Worm (Caenorhabditis elegans) whole organism, early embryonic: ENCODE data around the gene lec-7.

ENCODE experiments used
- B0310.2 ChIP-seq: sonication (generic microtip); optimal IDR thresholded peaks from 2 replicates; lab custom pipeline; 2016; ENCODE audit warnings: mild to moderate bottlenecking, missing genetic modification characterization, missing compliant biosample characterization
- F13C5.2 ChIP-seq: sonication (generic microtip); optimal IDR thresholded peaks from 2 replicates; lab custom pipeline; 2017; ENCODE audit warnings: mild to moderate bottlenecking, missing genetic modification characterization, inconsistent platforms, missing compliant biosample characterization
- aly-1 ChIP-seq: sonication (generic microtip); optimal IDR thresholded peaks from 2 replicates; lab custom pipeline; 2016; ENCODE audit warnings: missing genetic modification characterization, missing compliant biosample characterization
- ama-1 ChIP-seq: fragments of 150-350 bp; optimal IDR thresholded peaks from 2 replicates; lab custom pipeline; 2014
- ceh-13 ChIP-seq: fragments of 200-800 bp; sonication (Bioruptor generic); optimal IDR thresholded peaks from 2 replicates; lab custom pipeline; 2018; ENCODE audit warnings: mild to moderate bottlenecking, missing genetic modification characterization, missing compliant biosample characterization
- ceh-36 ChIP-seq: sonication (generic microtip); optimal IDR thresholded peaks from 2 replicates; lab custom pipeline; 2016; ENCODE audit warnings: missing genetic modification characterization, inconsistent platforms, missing compliant biosample characterization
- ets-7 ChIP-seq: sonication (generic microtip); optimal IDR thresholded peaks from 2 replicates; lab custom pipeline; 2016; ENCODE audit warnings: missing genotype, missing genetic modification characterization, missing compliant biosample characterization
- flt-1 ChIP-seq: fragments of 200-800 bp; sonication (Bioruptor generic); IDR thresholded peaks from 2 replicates; pipeline ENCODE4 v1.3.6; 2022; ENCODE audit warnings: missing genetic modification characterization, missing compliant biosample characterization
- hmbx-1 ChIP-seq: sonication (generic microtip); optimal IDR thresholded peaks from 2 replicates; lab custom pipeline; 2016; ENCODE audit warnings: mild to moderate bottlenecking, missing genetic modification characterization, missing compliant biosample characterization
- hmg-4 ChIP-seq: fragments of 200-800 bp; sonication (Bioruptor generic); optimal IDR thresholded peaks from 2 replicates; lab custom pipeline; 2018; ENCODE audit warnings: mild to moderate bottlenecking, missing genetic modification characterization, missing compliant biosample characterization
- hnd-1 ChIP-seq: sonication (generic microtip); optimal IDR thresholded peaks from 2 replicates; lab custom pipeline; 2016; ENCODE audit warnings: missing genetic modification characterization, missing compliant biosample characterization
- pes-1 ChIP-seq: fragments of 200-800 bp; sonication (Bioruptor generic); IDR thresholded peaks from 2 replicates; pipeline ENCODE4 v1.3.6; 2022; ENCODE audit warnings: missing genetic modification reagents, missing genetic modification characterization, missing compliant biosample characterization
- scrt-1 ChIP-seq: fragments of 200-800 bp; sonication (Bioruptor generic); IDR thresholded peaks from 2 replicates; pipeline ENCODE4 v1.3.6; 2022; ENCODE audit warnings: missing genetic modification characterization, missing compliant biosample characterization
- sea-1 ChIP-seq: fragments of 200-800 bp; sonication (Bioruptor generic); conservative IDR thresholded peaks from 2 replicates; pipeline ENCODE4 v1.3.6; 2022; ENCODE audit warnings: missing genetic modification characterization, missing compliant biosample characterization
- tbx-11 ChIP-seq: fragments of 200-800 bp; sonication (Bioruptor generic); IDR thresholded peaks from 2 replicates; pipeline ENCODE4 v1.3.6; 2022; ENCODE audit warnings: missing genetic modification characterization, missing compliant biosample characterization
- tbx-37 ChIP-seq: fragments of 200-800 bp; sonication (Bioruptor generic); conservative IDR thresholded peaks from 2 replicates; pipeline ENCODE4 v1.3.6; 2022; ENCODE audit warnings: missing genetic modification reagents, missing genetic modification characterization, missing compliant biosample characterization
- tra-4 ChIP-seq: sonication (generic microtip); optimal IDR thresholded peaks from 2 replicates; lab custom pipeline; 2017; ENCODE audit warnings: missing genetic modification characterization, missing compliant biosample characterization

lec-7 gene

DNA sequence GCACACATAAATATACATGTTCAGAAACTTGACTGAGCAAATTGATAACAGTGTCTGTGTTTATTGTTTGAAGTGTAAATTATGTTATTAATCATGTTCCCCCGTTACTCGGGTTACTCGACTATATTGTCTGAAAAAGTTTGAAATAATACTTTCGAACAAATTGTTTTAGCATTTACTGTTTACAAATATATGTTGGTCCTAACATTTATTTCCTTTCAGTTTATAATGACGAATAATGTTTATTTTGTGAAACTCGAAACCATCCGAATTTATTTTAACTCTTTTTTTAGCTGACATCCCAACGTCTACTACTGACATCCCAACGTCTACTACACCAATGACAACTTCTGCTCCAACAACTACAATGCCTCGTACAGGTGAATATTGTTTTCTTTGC lies 17.0 kb downstream of the lec-7 start, which contains the start of gene R07B1.7:
R07B1.7 (plus strand) TSS at position 301 of the 400 bp plus-strand sequence.
- TF ChIP-seq aly-1 (tag; lab: Kevin White, UChicago) (no peak), flt-1 (GFP tag; lab: Robert Waterston, UW) (no peak), hmg-4 (GFP tag; lab: Kevin White, UChicago) (no peak), ceh-13 (GFP tag; lab: Kevin White, UChicago) (no peak), pes-1 (GFP tag; lab: Robert Waterston, UW) (no peak), ets-7 (tag; lab: Kevin White, UChicago) (no peak), F13C5.2 (tag; lab: Kevin White, UChicago) (no peak), tbx-37 (GFP tag; lab: Robert Waterston, UW) (no peak), ceh-36 (tag; lab: Kevin White, UChicago) (no peak), tra-4 (tag; lab: Kevin White, UChicago) (no peak), sea-1 (no peak), scrt-1 (no peak), hmbx-1 (no peak), hnd-1 (tag; lab: Kevin White, UChicago) (no peak), ama-1 (lab: Kevin White, UChicago) (no peak), B0310.2 (tag; lab: Kevin White, UChicago) (no peak)

DNA sequence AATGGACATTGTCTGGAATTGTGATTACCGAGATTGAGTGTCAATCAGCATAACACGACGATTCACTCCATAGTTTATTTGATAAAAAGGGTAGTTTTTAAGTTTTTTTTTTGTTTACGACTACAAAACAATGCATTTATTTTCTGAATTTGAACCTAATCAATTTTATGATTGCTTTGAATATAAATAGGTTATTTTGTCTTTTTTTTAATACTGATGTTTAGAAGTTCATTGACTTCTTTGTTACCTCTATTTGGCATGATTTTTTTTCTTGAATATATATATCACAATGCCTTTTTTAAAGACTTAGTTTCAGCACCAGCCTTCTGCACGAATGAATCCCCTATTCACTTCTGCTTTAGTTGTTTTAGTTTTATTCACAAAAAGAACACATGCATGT lies 17.7 kb downstream of the lec-7 start, which contains the start of gene R07B1.13:
R07B1.13 (plus strand) TSS at position 301 of the 400 bp plus-strand sequence.
- TF ChIP-seq tbx-11 (GFP tag; lab: Robert Waterston, UW): no peak
- no peak for TF ChIP-seq aly-1 (tag; lab: Kevin White, UChicago)
- TF ChIP-seq flt-1 (GFP tag; lab: Robert Waterston, UW): no peak
- TF ChIP-seq scrt-1: no peak
- no peak for TF ChIP-seq hmbx-1
- TF ChIP-seq tra-4 (tag; lab: Kevin White, UChicago): no peak
- TF ChIP-seq pes-1 (GFP tag; lab: Robert Waterston, UW): no peak
- TF ChIP-seq tbx-37 (GFP tag; lab: Robert Waterston, UW): no peak

DNA sequence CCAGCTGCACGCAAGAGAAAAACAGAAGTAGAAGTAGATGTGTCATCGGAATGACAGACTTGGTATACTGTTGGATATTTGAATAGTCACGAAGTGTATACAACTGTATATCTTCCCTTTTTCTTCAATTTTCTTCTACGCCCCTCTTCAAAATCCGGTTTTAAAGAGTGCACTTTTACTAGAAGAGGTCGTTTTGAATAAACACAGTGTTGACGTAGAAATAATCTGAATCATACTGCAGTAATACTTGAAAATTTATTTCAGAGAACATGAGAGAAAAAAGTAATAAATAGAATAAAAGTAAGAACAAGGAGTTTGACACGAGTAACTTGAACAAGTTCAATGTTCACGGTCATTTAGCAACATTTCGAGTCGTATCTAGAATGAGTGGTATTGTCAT lies 20.7 kb downstream of the lec-7 start, which contains the start of gene R07B1.8:
R07B1.8 (minus strand) TSS at position 101 of the 400 bp plus-strand sequence.
- no peak for TF ChIP-seq hnd-1 (tag; lab: Kevin White, UChicago)
- no peak for TF ChIP-seq B0310.2 (tag; lab: Kevin White, UChicago)
- TF ChIP-seq tbx-11 (GFP tag; lab: Robert Waterston, UW): no peak
- no peak for TF ChIP-seq ets-7 (tag; lab: Kevin White, UChicago)
- no peak for TF ChIP-seq tra-4 (tag; lab: Kevin White, UChicago)
- TF ChIP-seq tbx-37 (GFP tag; lab: Robert Waterston, UW): no peak

DNA sequence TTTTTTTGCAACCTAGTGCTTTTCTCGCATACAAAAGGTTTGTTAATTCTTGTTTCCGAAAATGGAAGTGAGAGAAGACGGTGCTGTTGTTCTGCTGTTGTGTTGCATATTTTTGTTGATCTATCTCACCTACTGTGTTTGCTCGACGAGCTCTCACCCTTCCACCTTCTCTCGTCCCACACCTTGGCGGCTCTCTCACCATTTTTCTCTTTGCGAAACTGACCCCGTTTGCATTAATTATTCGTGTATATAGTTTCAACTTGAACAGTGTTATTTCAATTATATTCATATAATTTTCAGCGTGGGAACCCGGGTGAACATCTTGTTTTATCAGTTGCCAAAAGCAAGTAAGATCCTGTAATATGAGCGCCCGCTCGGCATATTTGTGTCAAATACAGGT lies 25.3 kb downstream of the lec-7 start, which contains the start of gene R07B1.9:
R07B1.9 (plus strand) TSS at position 301 of the 400 bp plus-strand sequence.
- TF ChIP-seq pes-1 (GFP tag; lab: Robert Waterston, UW) (no peak), tra-4 (tag; lab: Kevin White, UChicago) (no peak), sea-1 (no peak), aly-1 (tag; lab: Kevin White, UChicago) (no peak), B0310.2 (tag; lab: Kevin White, UChicago) (no peak), tbx-11 (GFP tag; lab: Robert Waterston, UW) (no peak), hnd-1 (tag; lab: Kevin White, UChicago) (no peak), hmbx-1 (no peak), hmg-4 (GFP tag; lab: Kevin White, UChicago) (no peak)

DNA sequence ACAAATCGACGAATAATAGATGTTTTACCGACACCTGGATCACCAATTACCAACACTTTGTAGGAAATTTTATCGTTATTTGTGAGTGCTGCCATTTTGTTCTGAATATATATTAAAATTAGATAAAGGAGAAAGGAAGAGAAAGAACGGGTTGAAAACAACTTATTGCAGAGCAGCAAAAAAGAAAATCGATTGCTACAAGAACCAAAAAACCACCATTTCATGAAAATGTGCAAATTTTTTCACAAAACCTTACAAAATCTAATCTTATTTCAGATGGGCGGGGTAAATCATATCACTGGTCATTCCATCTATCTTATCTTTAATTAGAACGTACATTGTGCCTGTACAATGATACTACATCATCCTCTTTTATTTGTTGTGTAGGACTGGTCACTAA lies 30.3 kb downstream of the lec-7 start, which contains the start of gene glo-1:
glo-1 (minus strand) TSS at position 101 of the 400 bp plus-strand sequence.
- TF ChIP-seq tbx-11 (GFP tag; lab: Robert Waterston, UW): no peak
- no peak for TF ChIP-seq ama-1 (lab: Kevin White, UChicago)
- TF ChIP-seq tra-4 (tag; lab: Kevin White, UChicago): no peak
- no peak for TF ChIP-seq ets-7 (tag; lab: Kevin White, UChicago)
- TF ChIP-seq ceh-13 (GFP tag; lab: Kevin White, UChicago): no peak
- no peak for TF ChIP-seq aly-1 (tag; lab: Kevin White, UChicago)
- no peak for TF ChIP-seq pes-1 (GFP tag; lab: Robert Waterston, UW)
- no peak for TF ChIP-seq hmg-4 (GFP tag; lab: Kevin White, UChicago)
- no peak for TF ChIP-seq tbx-37 (GFP tag; lab: Robert Waterston, UW)
- TF ChIP-seq sea-1: no peak
- no peak for TF ChIP-seq B0310.2 (tag; lab: Kevin White, UChicago)
- no peak for TF ChIP-seq hmbx-1
- TF ChIP-seq flt-1 (GFP tag; lab: Robert Waterston, UW): no peak
- TF ChIP-seq ceh-36 (tag; lab: Kevin White, UChicago): no peak
- TF ChIP-seq scrt-1: no peak
- TF ChIP-seq hnd-1 (tag; lab: Kevin White, UChicago): no peak
- no peak for TF ChIP-seq F13C5.2 (tag; lab: Kevin White, UChicago)

DNA sequence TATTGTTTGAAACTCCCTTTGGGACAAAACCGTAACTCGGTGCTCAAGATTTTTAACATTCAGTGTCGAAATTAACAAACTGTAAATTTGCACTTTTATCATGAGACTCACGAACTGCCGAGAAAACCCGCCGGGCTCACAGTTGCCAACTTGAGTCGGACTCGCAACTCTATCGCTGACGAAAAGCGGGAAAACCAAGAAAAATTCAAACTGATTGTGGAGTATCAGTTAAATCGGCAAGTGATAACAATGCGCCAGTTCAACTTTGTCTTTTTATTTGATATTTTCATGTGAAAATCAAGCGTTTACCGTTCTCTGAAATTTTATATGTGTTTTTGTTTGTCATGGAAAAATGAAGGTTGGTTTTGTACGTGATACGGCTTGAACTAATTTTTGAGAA lies 30.7 kb downstream of the lec-7 start:
- TF ChIP-seq scrt-1: no peak
- no peak for TF ChIP-seq hnd-1 (tag; lab: Kevin White, UChicago)
- TF ChIP-seq ceh-13 (GFP tag; lab: Kevin White, UChicago): no peak
- TF ChIP-seq F13C5.2 (tag; lab: Kevin White, UChicago): no peak
- TF ChIP-seq pes-1 (GFP tag; lab: Robert Waterston, UW): no peak
- no peak for TF ChIP-seq tbx-11 (GFP tag; lab: Robert Waterston, UW)
- TF ChIP-seq ceh-36 (tag; lab: Kevin White, UChicago): no peak
- TF ChIP-seq tbx-37 (GFP tag; lab: Robert Waterston, UW): no peak
- no peak for TF ChIP-seq sea-1
- no peak for TF ChIP-seq aly-1 (tag; lab: Kevin White, UChicago)
- TF ChIP-seq tra-4 (tag; lab: Kevin White, UChicago): no peak
- TF ChIP-seq hmg-4 (GFP tag; lab: Kevin White, UChicago): no peak
- no peak for TF ChIP-seq B0310.2 (tag; lab: Kevin White, UChicago)

DNA sequence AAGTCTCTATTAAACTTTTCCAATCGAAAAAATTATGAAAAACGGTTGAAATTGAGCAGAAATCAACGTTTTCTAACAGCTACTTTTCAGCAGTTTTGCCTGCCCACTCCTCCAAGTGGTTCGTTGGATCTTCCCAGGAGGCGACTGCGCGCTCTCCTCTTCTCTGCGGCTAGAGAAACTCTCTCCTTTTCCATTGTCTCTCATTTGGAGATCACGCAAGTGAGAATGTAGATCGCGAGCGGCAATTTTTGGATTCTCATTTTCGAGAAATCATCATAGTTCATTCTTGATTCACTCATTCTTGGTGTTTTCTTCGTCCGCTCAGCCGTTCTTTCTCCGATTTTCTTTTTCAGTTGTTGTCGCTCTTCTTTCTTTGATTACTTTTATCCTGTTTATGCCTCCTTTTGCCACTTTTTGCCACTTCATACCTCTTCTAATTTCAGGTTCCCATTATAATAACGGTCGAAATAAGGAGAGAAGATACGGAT lies 32.0 kb downstream of the lec-7 start, which contains the start of gene mrp-4:
mrp-4 (plus strand) TSS at position 438 of the 488 bp plus-strand sequence.
- TF ChIP-seq tra-4 (tag; lab: Kevin White, UChicago): no peak
- no peak for TF ChIP-seq ceh-36 (tag; lab: Kevin White, UChicago)
- no peak for TF ChIP-seq flt-1 (GFP tag; lab: Robert Waterston, UW)
- TF ChIP-seq F13C5.2 (tag; lab: Kevin White, UChicago): no peak
- TF ChIP-seq scrt-1: no peak
- no peak for TF ChIP-seq aly-1 (tag; lab: Kevin White, UChicago)
- TF ChIP-seq hmbx-1: no peak
- TF ChIP-seq hnd-1 (tag; lab: Kevin White, UChicago): no peak
- no peak for TF ChIP-seq hmg-4 (GFP tag; lab: Kevin White, UChicago)
